Worm (Caenorhabditis elegans): ENCODE results near the gene B0524.2.

The B0524.2 gene

DNA sequence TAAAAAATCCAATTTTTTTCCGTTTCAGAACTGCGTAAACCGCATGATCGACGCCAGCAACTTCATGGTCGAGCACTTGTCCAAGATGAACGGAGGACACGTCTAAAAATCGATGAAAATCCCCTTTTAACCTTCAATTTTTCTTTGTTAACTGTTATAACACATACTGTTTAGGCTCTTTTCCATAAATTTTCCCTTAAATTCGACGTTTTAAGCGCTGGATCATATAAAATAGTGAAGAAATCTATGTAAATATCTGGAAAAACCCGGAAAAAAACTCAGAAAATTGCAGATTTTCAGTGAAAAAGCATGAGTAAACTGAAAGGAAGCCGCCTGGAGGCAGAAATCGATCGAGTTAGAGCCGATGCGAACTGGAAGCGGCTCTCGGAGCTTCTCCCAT is 33.7 kb upstream of the B0524.2 start, which contains the start of gene ttc-7:
ttc-7 (plus strand) TSS at position 301 of the 400 bp plus-strand sequence.
- TF ChIP-seq F10E7.11 (tag; optimal IDR thresholded peaks at IDR 0.05) (no peak), B0035.1 (tag; optimal IDR thresholded peaks at IDR 0.05) (no peak), hlh-12 (tag; optimal IDR thresholded peaks at IDR 0.05) (no peak)

DNA sequence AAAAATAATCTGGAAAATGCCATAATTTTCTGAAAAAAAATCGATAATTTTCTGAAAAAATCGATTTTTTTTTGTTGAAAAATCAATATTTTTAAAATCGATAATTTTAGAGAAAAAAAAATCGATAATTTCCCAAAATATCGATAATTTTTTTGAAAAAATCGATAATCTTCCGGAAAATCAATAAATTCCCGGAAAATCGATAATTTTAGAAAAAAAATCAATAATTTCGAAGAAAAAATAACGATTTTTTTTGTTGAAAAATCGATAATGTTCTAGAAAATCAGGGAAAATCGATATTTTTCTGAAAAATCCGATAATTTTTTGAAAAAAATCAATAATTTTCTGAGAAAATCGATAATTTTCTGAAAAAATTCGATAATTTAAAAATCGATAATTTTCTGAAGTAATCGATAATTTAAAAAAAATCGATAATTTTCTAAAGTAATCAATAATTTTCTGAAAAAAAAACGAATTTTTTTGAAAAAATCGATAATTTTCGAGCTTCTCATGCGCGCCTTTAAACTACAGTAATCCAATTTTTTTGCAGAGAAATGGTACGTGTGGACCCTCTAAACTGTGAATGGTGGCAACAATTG is 17.5 kb upstream of the B0524.2 start:
- no peak for TF ChIP-seq him-1 (tag; optimal IDR thresholded peaks at IDR 0.05)
- TF ChIP-seq ceh-100 (GFP tag; IDR thresholded peaks at IDR 0.05): no peak
- TF ChIP-seq madf-8 (GFP tag; conservative IDR thresholded peaks at IDR 0.05): no peak
- TF ChIP-seq rec-8 (tag; optimal IDR thresholded peaks at IDR 0.05): no peak
- no peak for TF ChIP-seq nhr-27 (tag; optimal IDR thresholded peaks at IDR 0.05)
- TF ChIP-seq gei-17 (GFP tag; optimal IDR thresholded peaks at IDR 0.05): no peak
- no peak for TF ChIP-seq F49E8.2 (tag; optimal IDR thresholded peaks at IDR 0.05; ENCODE audit: insufficient read depth)
- TF ChIP-seq zim-3 (tag; optimal IDR thresholded peaks at IDR 0.05): no peak
- TF ChIP-seq dpff-1 (tag; optimal IDR thresholded peaks at IDR 0.05): no peak
- TF ChIP-seq ztf-18 (tag; optimal IDR thresholded peaks at IDR 0.05): no peak
- no peak for TF ChIP-seq ztf-6 (GFP tag; IDR thresholded peaks at IDR 0.05)

DNA sequence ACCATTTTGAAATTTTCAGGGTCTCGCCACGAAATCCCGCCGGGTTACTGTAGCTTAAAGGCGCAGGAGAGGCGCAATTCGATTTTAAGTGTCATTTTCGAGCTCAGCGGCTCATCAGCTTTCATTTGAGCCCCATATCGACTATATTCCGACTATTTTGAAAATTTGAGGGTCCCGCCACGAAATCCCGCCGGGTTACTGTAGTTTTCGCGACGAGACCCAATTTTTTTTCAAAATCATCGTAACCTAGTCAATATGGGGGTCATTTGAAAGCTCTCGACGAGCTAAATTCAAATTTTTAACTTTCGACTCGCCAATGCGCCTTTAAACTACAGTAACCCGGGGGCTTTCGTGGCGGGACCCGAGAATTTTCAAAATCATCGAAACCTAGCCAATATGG is 16.7 kb upstream of the B0524.2 start:
- 0 out of 2 replicates have a peak, but pooled peaks have one; percentile 15 for TF ChIP-seq lin-26 (GFP tag; IDR thresholded peaks at IDR 0.05)
- no peak for TF ChIP-seq F52B5.7 (tag; optimal IDR thresholded peaks at IDR 0.05)
- no peak for TF ChIP-seq him-1 (tag; optimal IDR thresholded peaks at IDR 0.05)
- TF ChIP-seq F33H1.4 (GFP tag; IDR thresholded peaks at IDR 0.05): peak; percentile 69
- TF ChIP-seq lin-40 (tag; optimal IDR thresholded peaks at IDR 0.05): no peak
- 0 out of 2 replicates have a peak, but pooled peaks have one; percentile 8 for TF ChIP-seq hmg-1.2 (GFP tag; IDR thresholded peaks at IDR 0.05)
- no peak for TF ChIP-seq F57A8.1 (GFP tag; optimal IDR thresholded peaks at IDR 0.05)
- TF ChIP-seq unc-130 (GFP tag; optimal IDR thresholded peaks at IDR 0.05): no peak
- TF ChIP-seq lsl-1 (GFP tag; optimal IDR thresholded peaks at IDR 0.05): peak; percentile 59
- TF ChIP-seq madf-8 (GFP tag; conservative IDR thresholded peaks at IDR 0.05): no peak
- TF ChIP-seq rpc-1 (optimal IDR thresholded peaks at IDR 0.05): no peak
- no peak for TF ChIP-seq rpc-1 (tag; optimal IDR thresholded peaks at IDR 0.05)
- no peak for TF ChIP-seq lir-1 (GFP tag; conservative IDR thresholded peaks at IDR 0.05)
- no peak for TF ChIP-seq cebp-1 (GFP tag; IDR thresholded peaks at IDR 0.05)
- TF ChIP-seq cebp-1 (tag; optimal IDR thresholded peaks at IDR 0.05): peak; percentile 0
- TF ChIP-seq dox-1 (GFP tag; IDR thresholded peaks at IDR 0.05): 0 out of 2 replicates have a peak, but pooled peaks have one; percentile 18
- TF ChIP-seq C06A6.2 (GFP tag; conservative IDR thresholded peaks at IDR 0.05): no peak
- TF ChIP-seq nfyb-1 (GFP tag; IDR thresholded peaks at IDR 0.05): no peak
- no peak for TF ChIP-seq F55B11.4 (tag; optimal IDR thresholded peaks at IDR 0.05; ENCODE audit: borderline replicate concordance, insufficient read depth)
- TF ChIP-seq ztf-18 (tag; optimal IDR thresholded peaks at IDR 0.05): no peak
- TF ChIP-seq F22D6.2 (tag; optimal IDR thresholded peaks at IDR 0.05): no peak
- no peak for TF ChIP-seq ZK185.1 (tag; optimal IDR thresholded peaks at IDR 0.05; ENCODE audit: poor library complexity, severe bottlenecking)

DNA sequence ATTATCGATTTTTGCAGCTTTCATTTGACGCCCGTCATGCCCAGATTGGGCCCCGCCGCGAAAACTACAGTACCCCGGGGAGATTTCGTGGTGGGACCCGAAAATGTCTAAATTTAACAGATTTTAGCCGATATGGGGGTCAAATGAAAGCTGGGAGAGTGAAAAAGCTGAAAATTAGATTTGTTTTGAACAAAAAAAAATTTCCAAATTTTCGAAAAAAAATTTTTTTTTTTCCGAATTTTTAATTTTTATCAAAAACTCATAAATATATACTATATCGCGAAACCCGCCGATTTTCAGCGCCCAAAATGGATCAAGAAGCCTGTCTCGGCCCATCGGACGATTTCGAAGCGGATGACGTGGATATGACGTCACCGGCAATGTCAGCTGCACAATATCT is 15.8 kb upstream of the B0524.2 start, which contains the start of gene smi-1:
smi-1 (plus strand) TSS at position 301 of the 400 bp plus-strand sequence.
- no peak for TF ChIP-seq repo-1 (tag; optimal IDR thresholded peaks at IDR 0.05)
- 0 out of 2 replicates have a peak, but pooled peaks have one; percentile 18 for TF ChIP-seq zfh-2 (GFP tag; conservative IDR thresholded peaks at IDR 0.05)
- no peak for TF ChIP-seq K11D2.4 (GFP tag; IDR thresholded peaks at IDR 0.05)
